Fruit fly (Drosophila melanogaster) S2 (cell line): ENCODE results near the gene RpL17.

Source experiments
- CG8478 ChIP-seq: fragments of >200 bp; optimal IDR thresholded peaks from 2 replicates; lab custom pipeline; 2018
- CTCF ChIP-seq, 2 experiments: fragments of >200 bp; optimal IDR thresholded peaks; 2 replicates each; lab custom pipeline; 2018

- TF ChIP-seq CG8478 = no peak
- TF ChIP-seq CTCF (optimal IDR thresholded peaks at IDR 0.05; lab: Kevin White, UChicago) = no peak
Observed at dm6 chrX:6778780-6779179, 34.7 kb upstream of the RpL17 start.
